Worm (Caenorhabditis elegans) whole organism, late embryonic: ENCODE results near the gene F11D5.5.
A peak's percentile ranks its signal among the peaks of the same experiment; 100 is the strongest.

Source experiments
- ceh-19 ChIP-seq: fragments of 200-800 bp; sonication (Bioruptor generic); optimal IDR thresholded peaks from 2 replicates; lab custom pipeline; 2018; ENCODE audit warnings: mild to moderate bottlenecking, missing genetic modification characterization, missing compliant biosample characterization
- ceh-31 ChIP-seq: sonication (generic microtip); optimal IDR thresholded peaks from 2 replicates; lab custom pipeline; 2016; ENCODE audit warnings: missing genetic modification characterization, missing compliant biosample characterization
- fkh-10 ChIP-seq: fragments of 150-350 bp; optimal IDR thresholded peaks from 2 replicates; lab custom pipeline; 2014; ENCODE audit warnings: missing biosample characterization, missing genetic modification reagents, missing genetic modification characterization
- hlh-13 ChIP-seq: fragments of 200-800 bp; sonication (Bioruptor generic); optimal IDR thresholded peaks from 2 replicates; lab custom pipeline; 2018; ENCODE audit warnings: mild to moderate bottlenecking, missing genetic modification characterization, missing compliant biosample characterization
- ref-2 ChIP-seq: sonication (generic microtip); optimal IDR thresholded peaks from 2 replicates; lab custom pipeline; 2016; ENCODE audit warnings: missing genetic modification characterization, missing compliant biosample characterization
- sox-2 ChIP-seq: fragments of 200-800 bp; sonication (Bioruptor generic); IDR thresholded peaks from 2 replicates; pipeline ENCODE4 v1.3.6; 2022; ENCODE audit warnings: missing genetic modification reagents, missing genetic modification characterization, missing compliant biosample characterization
- unc-42 ChIP-seq: sonication (generic microtip); optimal IDR thresholded peaks from 2 replicates; lab custom pipeline; 2016; ENCODE audit warnings: missing genotype, missing genetic modification characterization, missing compliant biosample characterization
- zip-5 ChIP-seq: sonication (generic microtip); optimal IDR thresholded peaks from 2 replicates; lab custom pipeline; 2016; ENCODE audit warnings: missing genetic modification characterization, missing compliant biosample characterization

F11D5.5 gene

DNA sequence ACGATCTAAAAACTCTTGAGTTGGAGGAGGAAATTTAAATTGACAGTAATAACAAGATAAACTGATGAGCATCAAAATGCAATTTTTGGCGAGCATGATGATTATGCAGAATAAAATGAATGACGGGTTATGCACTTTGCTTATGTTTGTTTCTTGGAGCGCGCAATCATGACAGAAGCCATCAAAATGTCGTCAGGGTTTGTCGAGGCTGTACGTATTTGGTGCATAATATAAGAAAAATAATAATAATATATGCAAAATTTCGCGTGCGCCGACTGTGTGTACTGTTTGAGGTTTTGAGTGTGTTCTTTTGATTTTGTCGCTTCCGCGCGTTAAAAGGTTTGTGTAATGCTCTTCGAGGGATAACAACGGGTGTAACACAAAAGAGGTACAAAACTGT, 48.4 kb downstream of the F11D5.5 start, which contains the start of gene nspg-4:
Gene nspg-4 (minus strand): TSS at position 101 of the 400 bp plus-strand sequence.
- no peak for TF ChIP-seq hlh-13 (GFP tag; lab: Kevin White, UChicago)
- TF ChIP-seq zip-5, result no peak

DNA sequence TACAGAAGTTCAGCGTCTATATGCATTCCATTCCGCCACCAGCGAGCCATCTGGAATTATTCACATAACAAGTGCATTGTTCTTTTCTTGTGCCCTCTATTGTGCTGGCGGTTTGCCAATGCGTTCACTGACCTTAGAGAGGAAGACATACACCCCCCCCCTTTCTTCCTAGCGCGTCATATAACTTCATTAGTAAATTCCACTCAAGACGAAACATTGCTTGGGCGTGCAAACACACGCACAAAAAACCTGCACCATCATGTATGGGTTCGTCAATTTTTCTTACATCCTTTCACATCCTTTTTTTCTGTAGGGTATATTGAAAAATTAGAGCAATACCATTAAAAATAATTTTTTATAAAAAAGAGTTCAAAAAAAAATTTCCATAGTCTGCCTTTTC, 49.7 kb downstream of the F11D5.5 start, which contains the start of gene ZK816.1:
Gene ZK816.1 (plus strand): TSS at position 187 of the 400 bp plus-strand sequence.
- TF ChIP-seq ceh-19 (GFP tag; lab: Kevin White, UChicago) (no peak), ceh-31 (tag; lab: Kevin White, UChicago) (peak; percentile 47), unc-42 (tag; lab: Kevin White, UChicago) (peak; percentile 69), ref-2 (tag; lab: Kevin White, UChicago) (peak; percentile 8), sox-2 (GFP tag; lab: Robert Waterston, UW) (peak; percentile 23; the same call in 1 of the 2 replicates), fkh-10 (GFP tag; lab: Kevin White, UChicago) (no peak)
